Worm (Caenorhabditis elegans) whole organism, L1 larva: ENCODE measurements around the gene str-44.

Experiments used
- C16A3.4 ChIP-seq: fragments of 150-350 bp; optimal IDR thresholded peaks from 2 replicates; lab custom pipeline; 2014; ENCODE audit warnings: missing biosample characterization, missing genetic modification characterization
- aly-2 ChIP-seq: fragments of 150-350 bp; optimal IDR thresholded peaks from 2 replicates; lab custom pipeline; 2014; ENCODE audit warnings: missing biosample characterization, missing genetic modification characterization
- blmp-1 ChIP-seq: fragments of 150-350 bp; optimal IDR thresholded peaks from 2 replicates; lab custom pipeline; 2014; ENCODE audit warnings: missing biosample characterization, missing genetic modification characterization
- ceh-82 ChIP-seq, 3 experiments: fragments of 150-350 bp in 1 of 3; sonication (generic microtip) in 2 of 3; optimal IDR thresholded peaks; 2 replicates each; lab custom pipeline; 2014 to 2017; ENCODE audit warnings: missing biosample characterization in 3 of 3, missing genetic modification characterization in 3 of 3
- ceh-90 ChIP-seq: sonication (generic microtip); optimal IDR thresholded peaks from 2 replicates; lab custom pipeline; 2016; ENCODE audit warnings: missing genetic modification characterization, missing compliant biosample characterization
- ces-1 ChIP-seq: fragments of 150-350 bp; optimal IDR thresholded peaks from 2 replicates; lab custom pipeline; 2014; ENCODE audit warnings: missing biosample characterization, missing genetic modification reagents, missing genetic modification characterization
- dpl-1 ChIP-seq, 3 experiments: fragments of 150-350 bp in 2 of 3; sonication (generic microtip) in 1 of 3; optimal IDR thresholded peaks; 2 replicates each; lab custom pipeline; 2014 to 2017; ENCODE audit warnings: missing biosample characterization in 3 of 3, missing genetic modification characterization in 3 of 3, missing genetic modification reagents in 3 of 3
- efl-1 ChIP-seq, 4 experiments: fragments of 150-350 bp; optimal IDR thresholded peaks in 3 of 4; peaks in 1 of 4; 1 replicate in 1 of 4; 2 replicates in 3 of 4; lab custom pipeline; 2014; ENCODE audit warnings: missing biosample characterization in 2 of 4, missing genetic modification characterization in 2 of 4, missing genetic modification reagents in 2 of 4
- efl-3 ChIP-seq: fragments of 200-800 bp; sonication (Bioruptor generic); optimal IDR thresholded peaks from 2 replicates; lab custom pipeline; 2018; ENCODE audit warnings: mild to moderate bottlenecking, missing genetic modification characterization, missing compliant biosample characterization
- egl-13 ChIP-seq: sonication (generic microtip); optimal IDR thresholded peaks from 2 replicates; lab custom pipeline; 2016; ENCODE audit warnings: missing genotype, missing genetic modification reagents, missing genetic modification characterization, missing compliant biosample characterization
- fkh-10 ChIP-seq: sonication (generic microtip); optimal IDR thresholded peaks from 2 replicates; lab custom pipeline; 2017; ENCODE audit warnings: missing biosample characterization, missing genetic modification reagents, missing genetic modification characterization
- fkh-8 ChIP-seq: sonication (generic microtip); optimal IDR thresholded peaks from 2 replicates; lab custom pipeline; 2016; ENCODE audit warnings: mild to moderate bottlenecking, missing genetic modification characterization, missing compliant biosample characterization
- hlh-17 ChIP-seq: fragments of 200-800 bp; sonication (Bioruptor generic); optimal IDR thresholded peaks from 2 replicates; lab custom pipeline; 2018; ENCODE audit warnings: missing genetic modification characterization, mild to moderate bottlenecking, missing compliant biosample characterization, moderate library complexity, borderline replicate concordance
- lin-14 ChIP-seq: fragments of 200-800 bp; sonication (Bioruptor generic); optimal IDR thresholded peaks from 2 replicates; lab custom pipeline; 2018; ENCODE audit warnings: mild to moderate bottlenecking, missing genetic modification characterization, moderate library complexity, missing compliant biosample characterization
- lin-39 ChIP-seq: fragments of 150-350 bp; optimal IDR thresholded peaks from 2 replicates; lab custom pipeline; 2014; ENCODE audit warnings: missing biosample characterization, missing genetic modification reagents, missing genetic modification characterization
- lir-3 ChIP-seq: sonication (generic microtip); optimal IDR thresholded peaks from 2 replicates; lab custom pipeline; 2016; ENCODE audit warnings: mild to moderate bottlenecking, missing genetic modification characterization, moderate library complexity, missing compliant biosample characterization; ENCODE audit not compliant: poor library complexity
- lsy-2 ChIP-seq, 2 experiments: fragments of 150-350 bp; optimal IDR thresholded peaks; 2 replicates each; lab custom pipeline; 2014; ENCODE audit warnings: missing biosample characterization in 2 of 2, missing genetic modification characterization in 2 of 2
- mdl-1 ChIP-seq, 2 experiments: fragments of 150-350 bp; optimal IDR thresholded peaks; 2 replicates each; lab custom pipeline; 2014 to 2017; ENCODE audit warnings: missing biosample characterization in 2 of 2, missing genetic modification characterization in 2 of 2, inconsistent platforms in 1 of 2
- nhr-77 ChIP-seq: fragments of 150-350 bp; optimal IDR thresholded peaks from 2 replicates; lab custom pipeline; 2014; ENCODE audit warnings: missing biosample characterization, missing genetic modification characterization
- nhr-84 ChIP-seq: sonication (generic microtip); optimal IDR thresholded peaks from 2 replicates; lab custom pipeline; 2017; ENCODE audit warnings: missing biosample characterization, missing genetic modification characterization
- nhr-90 ChIP-seq: sonication (generic microtip); optimal IDR thresholded peaks from 2 replicates; lab custom pipeline; 2016; ENCODE audit warnings: mild to moderate bottlenecking, missing genetic modification characterization, missing compliant biosample characterization; ENCODE audit not compliant: poor library complexity
- pax-3 ChIP-seq: fragments of 200-800 bp; sonication (Bioruptor generic); optimal IDR thresholded peaks from 2 replicates; lab custom pipeline; 2018; ENCODE audit warnings: mild to moderate bottlenecking, missing genetic modification characterization, moderate library complexity, missing compliant biosample characterization
- snu-23 ChIP-seq: sonication (generic microtip); optimal IDR thresholded peaks from 2 replicates; lab custom pipeline; 2016; ENCODE audit warnings: missing genetic modification characterization, missing compliant biosample characterization
- tbx-2 ChIP-seq: sonication (generic microtip); optimal IDR thresholded peaks from 2 replicates; lab custom pipeline; 2016; ENCODE audit warnings: missing genetic modification characterization, missing compliant biosample characterization
- zag-1 ChIP-seq: fragments of 150-350 bp; optimal IDR thresholded peaks from 2 replicates; lab custom pipeline; 2014; ENCODE audit warnings: missing biosample characterization, missing genetic modification characterization

The str-44 gene

DNA sequence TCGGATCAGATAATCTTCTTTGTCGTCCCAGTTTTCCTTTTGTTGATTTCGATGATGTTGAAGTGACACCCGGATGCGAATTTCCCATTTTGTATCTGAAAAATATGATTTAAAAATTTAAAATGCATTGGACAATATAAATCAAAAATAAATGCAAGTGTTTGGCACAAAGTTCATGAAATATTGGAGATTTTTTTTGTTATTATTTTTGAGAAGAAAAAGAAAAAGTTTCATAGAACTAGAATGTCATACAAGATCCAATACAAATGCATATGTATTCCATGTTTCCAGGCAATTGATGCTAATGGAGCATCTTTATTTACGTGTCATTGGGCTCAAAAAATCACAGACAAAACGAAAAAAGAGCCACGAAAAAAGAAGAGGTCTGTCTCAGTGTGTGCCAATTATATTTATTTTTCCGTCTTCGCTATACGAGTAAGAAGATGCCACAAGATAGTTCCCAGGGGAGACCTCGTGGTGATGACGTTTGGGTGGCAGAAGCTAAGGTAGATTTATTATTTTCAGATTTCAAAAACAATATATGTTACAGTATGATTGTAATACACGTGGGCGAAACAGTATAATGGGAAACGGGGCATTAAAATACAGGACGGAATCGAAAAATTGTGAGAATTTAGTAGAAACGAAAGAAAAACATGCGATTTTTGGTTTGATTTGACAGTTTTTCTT, 42.6 kb downstream of the str-44 start, which contains the start of the genes glb-23 and R13A1.1:
Gene glb-23, minus strand, starts transcription at position 101 of the 690 bp plus-strand sequence.
Gene R13A1.1, plus strand, starts transcription at position 640 of the 690 bp plus-strand sequence.
- TF ChIP-seq tbx-2 (tag; lab: Kevin White, UChicago), result no peak
- no peak for TF ChIP-seq snu-23 (GFP tag; lab: Kevin White, UChicago)
- no peak for TF ChIP-seq zag-1 (tag; lab: Kevin White, UChicago)
- no peak for TF ChIP-seq nhr-90
- no peak for TF ChIP-seq aly-2
- no peak for TF ChIP-seq blmp-1
- no peak for TF ChIP-seq nhr-77 (tag; lab: Kevin White, UChicago)
- TF ChIP-seq pax-3 (tag; lab: Kevin White, UChicago), result no peak
- TF ChIP-seq egl-13 (tag; lab: Kevin White, UChicago), result no peak
- TF ChIP-seq ces-1 (GFP tag; lab: Kevin White, UChicago), result no peak
- no peak for TF ChIP-seq ceh-82 (tag; optimal IDR thresholded peaks at IDR 0.05; lab: Kevin White, UChicago)
- TF ChIP-seq nhr-84 (tag; lab: Kevin White, UChicago), result no peak
- TF ChIP-seq ceh-90 (tag; lab: Kevin White, UChicago), result no peak
- TF ChIP-seq hlh-17 (GFP tag; lab: Kevin White, UChicago), result no peak

ce11 chrIV:7222088-7222487, 45.1 kb downstream of the str-44 start:
- TF ChIP-seq dpl-1 (GFP tag; optimal IDR thresholded peaks at IDR 0.05; lab: Kevin White, UChicago) (no peak), lir-3 (tag; lab: Kevin White, UChicago) (no peak), lin-39 (tag; lab: Kevin White, UChicago) (no peak), lin-14 (GFP tag; lab: Kevin White, UChicago) (peak; percentile 22), efl-1 (optimal IDR thresholded peaks at IDR 0.05; lab: Kevin White, UChicago) (no peak), efl-1 (GFP tag; optimal IDR thresholded peaks at IDR 0.05 in 1 of 2; lab: Kevin White, UChicago) (peak in 1 of 2 experiments; percentile 60), fkh-10 (GFP tag; lab: Kevin White, UChicago) (peak; percentile 64), hlh-17 (GFP tag; lab: Kevin White, UChicago) (no peak), C16A3.4 (tag; lab: Kevin White, UChicago) (no peak), mdl-1 (tag; optimal IDR thresholded peaks at IDR 0.05; lab: Kevin White, UChicago) (no peak), tbx-2 (tag; lab: Kevin White, UChicago) (no peak), efl-3 (GFP tag; lab: Kevin White, UChicago) (no peak), fkh-8 (no peak)
- TF ChIP-seq, all 84 proteins: peak for 3

DNA sequence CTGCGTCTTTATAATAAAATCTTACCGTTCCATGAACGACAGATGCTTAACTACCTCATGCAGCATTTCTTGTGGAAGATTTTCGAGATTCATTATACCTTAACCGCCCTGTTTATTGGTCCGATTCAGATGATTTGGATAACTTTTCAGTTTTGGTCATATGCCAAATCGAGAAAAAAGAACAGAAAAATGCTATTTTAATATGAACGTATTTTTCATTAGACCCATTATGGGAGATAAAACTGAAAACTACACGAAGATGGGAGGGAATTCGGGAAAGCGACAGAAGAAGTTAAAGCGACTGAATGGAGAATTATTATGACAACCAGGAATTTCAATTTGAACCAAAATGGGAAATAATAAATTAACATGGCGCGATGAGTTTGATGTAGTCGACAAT, 50.1 kb downstream of the str-44 start, which contains the start of gene R13A1.10:
Gene R13A1.10, minus strand, starts transcription at position 101 of the 400 bp plus-strand sequence.
- TF ChIP-seq lsy-2 (tag; optimal IDR thresholded peaks at IDR 0.05; lab: Kevin White, UChicago), result no peak
